Worm (Caenorhabditis elegans): ENCODE data around the gene Y43F8B.17.

- TF ChIP-seq dao-5 (tag; optimal IDR thresholded peaks at IDR 0.05) (no peak), him-1 (tag; optimal IDR thresholded peaks at IDR 0.05) (no peak)
Measured at ce11 chrV:19455650-19456049, 28.9 kb upstream of the Y43F8B.17 start, which contains the start of the genes Y43F8B.13 and Y43F8B.14.

Measured in whole organism, L4/young adult.